Worm (Caenorhabditis elegans): ENCODE data around the gene unc-30.

unc-30 gene

ce11 chrIV:13154391-13155283 lies 35.9 kb downstream of the unc-30 start, which contains the start of the genes crld-1 and msh-5 (continued):
- TF ChIP-seq snpc-1.3 (tag; optimal IDR thresholded peaks at IDR 0.05; ENCODE audit: insufficient read depth) (peak; percentile 32), let-526 (GFP tag; IDR thresholded peaks at IDR 0.05) (no peak), ekl-4 (GFP tag; IDR thresholded peaks at IDR 0.05) (no peak), egl-18 (GFP tag; IDR thresholded peaks at IDR 0.05) (no peak), bed-1 (GFP tag; IDR thresholded peaks at IDR 0.05) (no peak), rec-8 (tag; optimal IDR thresholded peaks at IDR 0.05) (no peak), F33H1.4 (GFP tag; IDR thresholded peaks at IDR 0.05) (peak; percentile 93), T07F8.4 (tag; optimal IDR thresholded peaks at IDR 0.05) (no peak), atf-7 (tag; optimal IDR thresholded peaks at IDR 0.05) (no peak), ceh-91 (GFP tag; IDR thresholded peaks at IDR 0.05) (peak; percentile 51; the same call in 1 of the 2 replicates), tbp1 (GFP tag; optimal IDR thresholded peaks at IDR 0.05) (peak; percentile 29), nhr-27 (tag; optimal IDR thresholded peaks at IDR 0.05) (no peak), K12H6.12 (tag; optimal IDR thresholded peaks at IDR 0.05) (no peak), ceh-100 (GFP tag; IDR thresholded peaks at IDR 0.05) (no peak), Y95B8A.8 (GFP tag; IDR thresholded peaks at IDR 0.05) (no peak), ceh-27 (GFP tag; optimal IDR thresholded peaks at IDR 0.05) (no peak), lir-1 (GFP tag; conservative IDR thresholded peaks at IDR 0.05) (no peak), snpc-4 (GFP tag; optimal IDR thresholded peaks at IDR 0.05) (peak; percentile 36), snpc-4 (tag; optimal IDR thresholded peaks at IDR 0.05) (peak in 1 of 4 experiments; percentile 69), sea-2 (GFP tag; IDR thresholded peaks at IDR 0.05) (no peak), athp-1 (tag; optimal IDR thresholded peaks at IDR 0.05) (no peak), xnd-1 (tag; optimal IDR thresholded peaks at IDR 0.05) (peak; percentile 81), madf-6 (GFP tag; IDR thresholded peaks at IDR 0.05) (peak; percentile 90), lin-35 (GFP tag; optimal IDR thresholded peaks at IDR 0.05) (no peak), B0336.3 (GFP tag; IDR thresholded peaks at IDR 0.05) (no peak), repo-1 (tag; optimal IDR thresholded peaks at IDR 0.05) (no peak), attf-5 (GFP tag; optimal IDR thresholded peaks at IDR 0.05) (no peak), madf-8 (GFP tag; conservative IDR thresholded peaks at IDR 0.05) (peak; percentile 82), F37B4.10 (GFP tag; IDR thresholded peaks at IDR 0.05) (no peak), attf-3 (GFP tag; conservative IDR thresholded peaks at IDR 0.05) (no peak), lsl-1 (GFP tag; optimal IDR thresholded peaks at IDR 0.05) (peak; percentile 97), tbx-9 (tag; optimal IDR thresholded peaks at IDR 0.05; ENCODE audit: borderline replicate concordance) (no peak), zim-3 (tag; optimal IDR thresholded peaks at IDR 0.05) (no peak), efl-1 (GFP tag; optimal IDR thresholded peaks at IDR 0.05) (peak; percentile 38), him-1 (tag; optimal IDR thresholded peaks at IDR 0.05) (no peak), akir-1 (GFP tag; optimal IDR thresholded peaks at IDR 0.05) (no peak), nhr-80 (tag; optimal IDR thresholded peaks at IDR 0.05) (no peak), hsf-1 (GFP tag; IDR thresholded peaks at IDR 0.05) (no peak), pha-4 (tag; optimal IDR thresholded peaks at IDR 0.05) (no peak), dpff-1 (tag; optimal IDR thresholded peaks at IDR 0.05) (no peak)

Data from whole organism, young adult.